Worm (Caenorhabditis elegans): ENCODE data around the gene ceh-10.

DNA sequence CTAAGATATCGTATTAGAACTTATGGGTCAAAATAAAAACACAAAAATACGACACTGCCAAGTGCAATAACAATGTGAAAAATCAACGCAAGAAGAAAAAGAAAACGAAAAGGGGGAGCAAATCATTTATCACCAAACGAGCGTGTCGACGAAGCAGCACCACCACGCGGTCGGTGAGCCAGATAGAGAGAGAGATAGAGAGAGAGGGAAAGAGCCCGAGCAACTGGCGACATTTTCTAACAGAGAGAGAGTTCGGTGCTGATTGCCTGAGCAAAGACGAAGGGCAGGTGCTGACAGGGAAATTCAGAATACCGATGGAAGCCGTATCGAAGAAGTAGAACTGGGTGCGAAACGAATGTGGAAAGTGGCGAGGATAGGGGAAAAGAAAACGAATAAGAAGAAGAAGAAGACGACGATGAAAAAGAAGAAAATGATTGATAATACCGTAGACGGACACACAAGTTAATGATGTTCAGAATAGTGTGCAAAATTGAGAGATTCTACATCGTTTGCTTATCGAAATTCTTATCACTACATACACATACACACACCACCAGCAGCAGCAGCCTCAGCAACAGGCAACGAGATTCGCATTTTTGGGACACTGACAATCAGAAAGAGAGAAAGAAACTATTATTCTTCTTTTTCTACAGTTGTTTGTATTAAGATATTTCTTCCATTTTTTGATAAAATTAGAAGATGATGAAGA, 36.5 kb downstream of the ceh-10 start:
- no peak for TF ChIP-seq ztf-4 (tag; optimal IDR thresholded peaks at IDR 0.05)
- TF ChIP-seq lin-39 (tag; optimal IDR thresholded peaks at IDR 0.05): peak; percentile 65
- no peak for TF ChIP-seq nhr-11 (tag; optimal IDR thresholded peaks at IDR 0.05)
- TF ChIP-seq mdl-1 (tag; optimal IDR thresholded peaks at IDR 0.05): no peak
- no peak for TF ChIP-seq fkh-10 (GFP tag; optimal IDR thresholded peaks at IDR 0.05)
- no peak for TF ChIP-seq zag-1 (tag; optimal IDR thresholded peaks at IDR 0.05)
- TF ChIP-seq ztf-11 (tag; optimal IDR thresholded peaks at IDR 0.05): no peak
- TF ChIP-seq lin-15B (tag; optimal IDR thresholded peaks at IDR 0.05): no peak
- no peak for TF ChIP-seq elt-1 (tag; optimal IDR thresholded peaks at IDR 0.05)
